Fruit fly (Drosophila melanogaster) S2 (cell line): ENCODE results near the gene Gnf1.

Experiments
- CG8478 ChIP-seq: fragments of >200 bp; optimal IDR thresholded peaks from 2 replicates; lab custom pipeline; 2018
- CTCF ChIP-seq, 2 experiments: fragments of >200 bp; optimal IDR thresholded peaks; 2 replicates each; lab custom pipeline; 2018

DNA sequence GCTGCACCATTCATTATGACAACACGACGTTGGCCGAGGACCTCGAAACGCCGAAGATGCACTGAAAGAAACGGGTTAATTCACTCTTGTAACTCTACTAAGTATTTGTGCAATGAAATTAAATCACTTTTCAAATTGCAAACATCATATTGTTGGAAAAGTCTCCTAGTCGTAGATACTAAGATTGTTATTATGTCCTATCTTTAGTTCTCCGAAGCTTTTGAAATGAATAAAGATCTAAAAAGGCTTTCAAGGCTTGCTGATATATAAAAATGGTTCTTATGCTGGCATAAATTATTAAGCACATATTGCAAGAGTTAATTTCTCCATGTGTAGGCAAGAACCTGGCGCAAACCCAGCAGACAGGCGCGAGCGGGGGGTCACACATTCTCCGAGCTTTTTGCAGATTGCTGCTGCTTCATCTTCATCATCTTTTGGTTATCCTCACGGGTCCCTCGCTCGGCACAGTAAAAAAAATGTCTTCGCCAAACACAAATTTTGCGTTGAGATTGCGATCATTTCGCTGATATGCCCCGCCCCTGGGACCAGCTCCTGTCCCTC lies 23.2 kb upstream of the Gnf1 start:
- no peak for TF ChIP-seq CG8478
- TF ChIP-seq CTCF (optimal IDR thresholded peaks at IDR 0.05; lab: Kevin White, UChicago) = no peak
